Worm (Caenorhabditis elegans) whole organism, early embryonic: ENCODE results near the gene Y25C1A.2.
A peak's percentile ranks its signal among the peaks of the same experiment; 100 is the strongest.

Experiments used
- B0310.2 ChIP-seq: sonication (generic microtip); optimal IDR thresholded peaks from 2 replicates; lab custom pipeline; 2016; ENCODE audit warnings: mild to moderate bottlenecking, missing genetic modification characterization, missing compliant biosample characterization
- F13C5.2 ChIP-seq: sonication (generic microtip); optimal IDR thresholded peaks from 2 replicates; lab custom pipeline; 2017; ENCODE audit warnings: mild to moderate bottlenecking, missing genetic modification characterization, inconsistent platforms, missing compliant biosample characterization
- aly-1 ChIP-seq: sonication (generic microtip); optimal IDR thresholded peaks from 2 replicates; lab custom pipeline; 2016; ENCODE audit warnings: missing genetic modification characterization, missing compliant biosample characterization
- ama-1 ChIP-seq: fragments of 150-350 bp; optimal IDR thresholded peaks from 2 replicates; lab custom pipeline; 2014
- ceh-13 ChIP-seq: fragments of 200-800 bp; sonication (Bioruptor generic); optimal IDR thresholded peaks from 2 replicates; lab custom pipeline; 2018; ENCODE audit warnings: mild to moderate bottlenecking, missing genetic modification characterization, missing compliant biosample characterization
- ceh-36 ChIP-seq: sonication (generic microtip); optimal IDR thresholded peaks from 2 replicates; lab custom pipeline; 2016; ENCODE audit warnings: missing genetic modification characterization, inconsistent platforms, missing compliant biosample characterization
- ets-7 ChIP-seq: sonication (generic microtip); optimal IDR thresholded peaks from 2 replicates; lab custom pipeline; 2016; ENCODE audit warnings: missing genotype, missing genetic modification characterization, missing compliant biosample characterization
- flt-1 ChIP-seq: fragments of 200-800 bp; sonication (Bioruptor generic); IDR thresholded peaks from 2 replicates; pipeline ENCODE4 v1.3.6; 2022; ENCODE audit warnings: missing genetic modification characterization, missing compliant biosample characterization
- hmbx-1 ChIP-seq: sonication (generic microtip); optimal IDR thresholded peaks from 2 replicates; lab custom pipeline; 2016; ENCODE audit warnings: mild to moderate bottlenecking, missing genetic modification characterization, missing compliant biosample characterization
- hmg-4 ChIP-seq: fragments of 200-800 bp; sonication (Bioruptor generic); optimal IDR thresholded peaks from 2 replicates; lab custom pipeline; 2018; ENCODE audit warnings: mild to moderate bottlenecking, missing genetic modification characterization, missing compliant biosample characterization
- hnd-1 ChIP-seq: sonication (generic microtip); optimal IDR thresholded peaks from 2 replicates; lab custom pipeline; 2016; ENCODE audit warnings: missing genetic modification characterization, missing compliant biosample characterization
- pes-1 ChIP-seq: fragments of 200-800 bp; sonication (Bioruptor generic); IDR thresholded peaks from 2 replicates; pipeline ENCODE4 v1.3.6; 2022; ENCODE audit warnings: missing genetic modification reagents, missing genetic modification characterization, missing compliant biosample characterization
- scrt-1 ChIP-seq: fragments of 200-800 bp; sonication (Bioruptor generic); IDR thresholded peaks from 2 replicates; pipeline ENCODE4 v1.3.6; 2022; ENCODE audit warnings: missing genetic modification characterization, missing compliant biosample characterization
- sea-1 ChIP-seq: fragments of 200-800 bp; sonication (Bioruptor generic); conservative IDR thresholded peaks from 2 replicates; pipeline ENCODE4 v1.3.6; 2022; ENCODE audit warnings: missing genetic modification characterization, missing compliant biosample characterization
- tbx-11 ChIP-seq: fragments of 200-800 bp; sonication (Bioruptor generic); IDR thresholded peaks from 2 replicates; pipeline ENCODE4 v1.3.6; 2022; ENCODE audit warnings: missing genetic modification characterization, missing compliant biosample characterization
- tbx-37 ChIP-seq: fragments of 200-800 bp; sonication (Bioruptor generic); conservative IDR thresholded peaks from 2 replicates; pipeline ENCODE4 v1.3.6; 2022; ENCODE audit warnings: missing genetic modification reagents, missing genetic modification characterization, missing compliant biosample characterization
- tra-4 ChIP-seq: sonication (generic microtip); optimal IDR thresholded peaks from 2 replicates; lab custom pipeline; 2017; ENCODE audit warnings: missing genetic modification characterization, missing compliant biosample characterization

Gene Y25C1A.2

ce11 chrII:3117471-3117870 is 5.1 kb downstream of the Y25C1A.2 start, which contains the start of gene T10D4.7:
TSS of gene T10D4.7 (plus strand) at chrII:3117771.
- TF ChIP-seq pes-1 (GFP tag; lab: Robert Waterston, UW) (no peak), hmg-4 (GFP tag; lab: Kevin White, UChicago) (no peak), ceh-13 (GFP tag; lab: Kevin White, UChicago) (no peak), scrt-1 (GFP tag; lab: Robert Waterston, UW) (no peak), hmbx-1 (tag; lab: Kevin White, UChicago) (no peak), hnd-1 (tag; lab: Kevin White, UChicago) (no peak), tbx-11 (GFP tag; lab: Robert Waterston, UW) (no peak), B0310.2 (tag; lab: Kevin White, UChicago) (no peak), ets-7 (tag; lab: Kevin White, UChicago) (no peak), ama-1 (lab: Kevin White, UChicago) (no peak), F13C5.2 (tag; lab: Kevin White, UChicago) (no peak), tra-4 (tag; lab: Kevin White, UChicago) (no peak), flt-1 (GFP tag; lab: Robert Waterston, UW) (no peak), ceh-36 (tag; lab: Kevin White, UChicago) (no peak), tbx-37 (GFP tag; lab: Robert Waterston, UW) (no peak), sea-1 (GFP tag; lab: Robert Waterston, UW) (no peak), aly-1 (tag; lab: Kevin White, UChicago) (no peak)

- TF ChIP-seq hmbx-1 (tag; lab: Kevin White, UChicago) (no peak), pes-1 (GFP tag; lab: Robert Waterston, UW) (no peak), flt-1 (GFP tag; lab: Robert Waterston, UW) (no peak), B0310.2 (tag; lab: Kevin White, UChicago) (no peak), sea-1 (GFP tag; lab: Robert Waterston, UW) (no peak), tra-4 (tag; lab: Kevin White, UChicago) (no peak), aly-1 (tag; lab: Kevin White, UChicago) (no peak), F13C5.2 (tag; lab: Kevin White, UChicago) (no peak), tbx-11 (GFP tag; lab: Robert Waterston, UW) (no peak), ceh-36 (tag; lab: Kevin White, UChicago) (no peak), hnd-1 (tag; lab: Kevin White, UChicago) (no peak), scrt-1 (GFP tag; lab: Robert Waterston, UW) (no peak), ceh-13 (GFP tag; lab: Kevin White, UChicago) (no peak), tbx-37 (GFP tag; lab: Robert Waterston, UW) (no peak), hmg-4 (GFP tag; lab: Kevin White, UChicago) (no peak), ama-1 (lab: Kevin White, UChicago) (no peak)
These were observed 6.5 kb downstream of the Y25C1A.2 start, which contains the start of gene T10D4.6 for ce11 chrII:3118907-3119382. TSS of gene T10D4.6 (plus strand) at chrII:3119332.

- no peak for TF ChIP-seq ceh-13 (GFP tag; lab: Kevin White, UChicago)
- no peak for TF ChIP-seq pes-1 (GFP tag; lab: Robert Waterston, UW)
- TF ChIP-seq hmbx-1 (tag; lab: Kevin White, UChicago) = no peak
- no peak for TF ChIP-seq ama-1 (lab: Kevin White, UChicago)
- no peak for TF ChIP-seq hmg-4 (GFP tag; lab: Kevin White, UChicago)
- TF ChIP-seq ceh-36 (tag; lab: Kevin White, UChicago) = no peak
- no peak for TF ChIP-seq tbx-11 (GFP tag; lab: Robert Waterston, UW)
- TF ChIP-seq scrt-1 (GFP tag; lab: Robert Waterston, UW) = no peak
These were observed 10.8 kb downstream of the Y25C1A.2 start, which contains the start of gene srh-71 for ce11 chrII:3123206-3123605. TSS of gene srh-71 (plus strand) at chrII:3123506.

ce11 chrII:3126341-3126740 is 13.9 kb downstream of the Y25C1A.2 start, which contains the start of gene ins-19:
TSS of gene ins-19 (minus strand) at chrII:3126441.
- TF ChIP-seq ets-7 (tag; lab: Kevin White, UChicago) (no peak), flt-1 (GFP tag; lab: Robert Waterston, UW) (no peak), F13C5.2 (tag; lab: Kevin White, UChicago) (no peak), ama-1 (lab: Kevin White, UChicago) (no peak), tbx-37 (GFP tag; lab: Robert Waterston, UW) (no peak), tra-4 (tag; lab: Kevin White, UChicago) (no peak), sea-1 (GFP tag; lab: Robert Waterston, UW) (no peak)

ce11 chrII:3126741-3127140 is 14.3 kb downstream of the Y25C1A.2 start, which contains the start of gene ins-31:
TSS of gene ins-31 (plus strand) at chrII:3127041.
- 0 out of 2 replicates have a peak, but pooled peaks have one; percentile 32 for TF ChIP-seq pes-1 (GFP tag; lab: Robert Waterston, UW)

ce11 chrII:3129007-3129406 is 16.6 kb downstream of the Y25C1A.2 start, which contains the start of gene chil-24:
TSS of gene chil-24 (plus strand) at chrII:3129162.
- no peak for TF ChIP-seq scrt-1 (GFP tag; lab: Robert Waterston, UW)
- no peak for TF ChIP-seq hnd-1 (tag; lab: Kevin White, UChicago)
- TF ChIP-seq ama-1 (lab: Kevin White, UChicago) = no peak
- no peak for TF ChIP-seq F13C5.2 (tag; lab: Kevin White, UChicago)
- no peak for TF ChIP-seq aly-1 (tag; lab: Kevin White, UChicago)
- no peak for TF ChIP-seq sea-1 (GFP tag; lab: Robert Waterston, UW)

ce11 chrII:3135293-3135692 is 22.9 kb downstream of the Y25C1A.2 start:
- no peak for TF ChIP-seq sea-1 (GFP tag; lab: Robert Waterston, UW)
- TF ChIP-seq ceh-36 (tag; lab: Kevin White, UChicago) = peak; percentile 63
